Fruit fly (Drosophila melanogaster) whole organism, embryonic: ENCODE data around the gene Reg-2.

ENCODE experiments used
- Ada2b ChIP-seq: fragments of 200-800 bp; sonication (Bioruptor generic); IDR thresholded peaks from 2 replicates; pipeline ENCODE4 v1.3.6; 2022; ENCODE audit warnings: missing biosample characterization, missing genetic modification characterization
- Blimp-1 ChIP-seq: fragments of 200-800 bp; sonication (Bioruptor generic); optimal IDR thresholded peaks from 3 replicates; lab custom pipeline; 2018; ENCODE audit warnings: missing biosample characterization, missing genetic modification characterization, mild to moderate bottlenecking, moderate library complexity, missing genetic modification reagents
- CG1024 ChIP-seq: fragments of 200-800 bp; sonication (Bioruptor generic); IDR thresholded peaks from 2 replicates; pipeline ENCODE4 v1.3.6; 2022; ENCODE audit warnings: missing biosample characterization, missing genetic modification characterization
- CG10565 ChIP-seq: fragments of 200-800 bp; sonication (Bioruptor generic); optimal IDR thresholded peaks from 3 replicates; lab custom pipeline; 2016; ENCODE audit warnings: missing biosample characterization, mild to moderate bottlenecking, missing genetic modification characterization
- CG12219 ChIP-seq: fragments of 200-800 bp; sonication (Bioruptor generic); optimal IDR thresholded peaks from 3 replicates; lab custom pipeline; 2018; ENCODE audit warnings: missing biosample characterization, mild to moderate bottlenecking, missing genetic modification characterization
- CG15073 ChIP-seq: fragments of 200-800 bp; sonication (Bioruptor generic); optimal IDR thresholded peaks from 2 replicates; lab custom pipeline; 2016; ENCODE audit warnings: missing biosample characterization, missing genetic modification characterization
- CG16813 ChIP-seq: fragments of 200-800 bp; sonication (Bioruptor generic); IDR thresholded peaks from 3 replicates; pipeline ENCODE4 v1.3.6; 2022; ENCODE audit warnings: missing biosample characterization, missing genetic modification characterization; ENCODE audit not compliant: partially characterized antibody
- CG17802 ChIP-seq: fragments of 200-800 bp; sonication (Bioruptor generic); optimal IDR thresholded peaks from 2 replicates; lab custom pipeline; 2018; ENCODE audit warnings: missing biosample characterization, mild to moderate bottlenecking, missing genetic modification characterization, moderate library complexity
- CG18011 ChIP-seq: fragments of 200-800 bp; sonication (Bioruptor generic); optimal IDR thresholded peaks from 2 replicates; lab custom pipeline; 2017; ENCODE audit warnings: missing biosample characterization, missing genetic modification characterization, mild to moderate bottlenecking, moderate library complexity, missing genotype
- CG30431 ChIP-seq: fragments of 200-800 bp; sonication (Bioruptor generic); optimal IDR thresholded peaks from 2 replicates; lab custom pipeline; 2017; ENCODE audit warnings: missing biosample characterization, missing genetic modification characterization
- CG31365 ChIP-seq: fragments of 200-800 bp; sonication (Bioruptor generic); optimal IDR thresholded peaks from 2 replicates; lab custom pipeline; 2018; ENCODE audit warnings: missing biosample characterization, mild to moderate bottlenecking, missing genetic modification characterization
- CG3838 ChIP-seq: fragments of 200-800 bp; sonication (Bioruptor generic); optimal IDR thresholded peaks from 3 replicates; lab custom pipeline; 2016; ENCODE audit warnings: missing biosample characterization, missing genetic modification characterization
- CG42726 ChIP-seq: fragments of 200-800 bp; sonication (Bioruptor generic); IDR thresholded peaks from 2 replicates; pipeline ENCODE4 v1.3.6; 2022; ENCODE audit warnings: missing biosample characterization, missing genetic modification characterization; ENCODE audit not compliant: partially characterized antibody
- CG5180 ChIP-seq: fragments of 200-800 bp; sonication (Bioruptor generic); optimal IDR thresholded peaks from 3 replicates; lab custom pipeline; 2017; ENCODE audit warnings: missing biosample characterization, missing genetic modification characterization, mild to moderate bottlenecking, moderate library complexity, missing genetic modification reagents
- CG6813 ChIP-seq: fragments of 200-800 bp; sonication (Bioruptor generic); optimal IDR thresholded peaks from 2 replicates; lab custom pipeline; 2017; ENCODE audit warnings: missing biosample characterization, missing genetic modification characterization, mild to moderate bottlenecking, moderate library complexity, missing genetic modification reagents
- CG8281 ChIP-seq: fragments of 200-800 bp; sonication (Bioruptor generic); optimal IDR thresholded peaks from 2 replicates; lab custom pipeline; 2018; ENCODE audit warnings: missing biosample characterization, mild to moderate bottlenecking, missing genetic modification characterization, moderate library complexity
- CG8290 ChIP-seq, 3 experiments: fragments of 200-800 bp; sonication (Bioruptor generic); optimal IDR thresholded peaks; 2 replicates each; lab custom pipeline; 2016 to 2019; ENCODE audit warnings: missing biosample characterization in 3 of 3, missing genetic modification characterization in 3 of 3, mild to moderate bottlenecking in 2 of 3, moderate library complexity in 1 of 3
- CG8359 ChIP-seq: fragments of 200-800 bp; sonication (Bioruptor generic); optimal IDR thresholded peaks from 2 replicates; lab custom pipeline; 2017; ENCODE audit warnings: missing biosample characterization, mild to moderate bottlenecking, missing genetic modification characterization, borderline replicate concordance
- CG9215 ChIP-seq: fragments of 200-800 bp; sonication (Bioruptor generic); IDR thresholded peaks from 2 replicates; pipeline ENCODE4 v1.3.6; 2022; ENCODE audit warnings: missing biosample characterization, missing genetic modification characterization
- Dad ChIP-seq: fragments of 200-800 bp; sonication (Bioruptor generic); optimal IDR thresholded peaks from 3 replicates; lab custom pipeline; 2016; ENCODE audit warnings: missing biosample characterization, missing genetic modification characterization
- Dek ChIP-seq: fragments of 200-800 bp; sonication (Bioruptor generic); optimal IDR thresholded peaks from 3 replicates; lab custom pipeline; 2019; ENCODE audit warnings: missing biosample characterization, mild to moderate bottlenecking, missing genetic modification characterization, moderate library complexity
- Dip3 ChIP-seq: fragments of 200-800 bp; sonication (Bioruptor generic); optimal IDR thresholded peaks from 3 replicates; lab custom pipeline; 2016; ENCODE audit warnings: missing biosample characterization, missing genetic modification characterization
- ERR ChIP-seq: fragments of 200-800 bp; sonication (Bioruptor generic); optimal IDR thresholded peaks from 2 replicates; lab custom pipeline; 2016; ENCODE audit warnings: missing biosample characterization, missing genetic modification characterization
- Hr39 ChIP-seq: fragments of >200 bp; optimal IDR thresholded peaks from 2 replicates; lab custom pipeline; 2017
- Max ChIP-seq: fragments of 200-800 bp; sonication (Bioruptor generic); optimal IDR thresholded peaks from 2 replicates; lab custom pipeline; 2016; ENCODE audit warnings: missing biosample characterization, mild to moderate bottlenecking, missing genetic modification characterization
- Mes4 ChIP-seq: fragments of 200-800 bp; sonication (Bioruptor generic); optimal IDR thresholded peaks from 2 replicates; lab custom pipeline; 2016; ENCODE audit warnings: missing biosample characterization, missing genetic modification characterization
- Nf-YA ChIP-seq: fragments of 200-800 bp; sonication (Bioruptor generic); IDR thresholded peaks from 2 replicates; pipeline ENCODE4 v1.3.6; 2022; ENCODE audit warnings: missing biosample characterization, missing genetic modification characterization
- Sox102F ChIP-seq: fragments of 200-800 bp; sonication (Bioruptor generic); optimal IDR thresholded peaks from 2 replicates; lab custom pipeline; 2018; ENCODE audit warnings: missing biosample characterization, mild to moderate bottlenecking, missing genetic modification characterization, moderate library complexity
- Ssrp ChIP-seq: fragments of 200-800 bp; sonication (Bioruptor generic); optimal IDR thresholded peaks from 2 replicates; lab custom pipeline; 2018; ENCODE audit warnings: missing biosample characterization, mild to moderate bottlenecking, missing genetic modification characterization, moderate library complexity
- ac ChIP-seq: fragments of 200-800 bp; sonication (Bioruptor generic); optimal IDR thresholded peaks from 3 replicates; lab custom pipeline; 2017; ENCODE audit warnings: missing biosample characterization, mild to moderate bottlenecking, missing genetic modification characterization
- ash1 ChIP-seq: fragments of 200-800 bp; sonication (Bioruptor generic); optimal IDR thresholded peaks from 2 replicates; lab custom pipeline; 2018; ENCODE audit warnings: missing biosample characterization, mild to moderate bottlenecking, missing genetic modification characterization
- btn ChIP-seq: fragments of 200-800 bp; sonication (Bioruptor generic); optimal IDR thresholded peaks from 2 replicates; lab custom pipeline; 2016; ENCODE audit warnings: missing biosample characterization, missing genetic modification characterization
- danr ChIP-seq: fragments of 200-800 bp; sonication (Bioruptor generic); IDR thresholded peaks from 2 replicates; pipeline ENCODE4 v1.3.6; 2022; ENCODE audit warnings: missing biosample characterization, missing genetic modification characterization
- emc ChIP-seq: fragments of 200-800 bp; sonication (Bioruptor generic); optimal IDR thresholded peaks from 2 replicates; lab custom pipeline; 2016; ENCODE audit warnings: missing biosample characterization, missing genetic modification characterization
- en ChIP-seq: fragments of 200-800 bp; sonication (Bioruptor generic); optimal IDR thresholded peaks from 2 replicates; lab custom pipeline; 2016; ENCODE audit warnings: missing biosample characterization, missing genetic modification characterization
- exex ChIP-seq: fragments of 200-800 bp; sonication (Bioruptor generic); optimal IDR thresholded peaks from 4 replicates; lab custom pipeline; 2018; ENCODE audit warnings: missing biosample characterization, mild to moderate bottlenecking, missing genetic modification characterization, moderate library complexity
- ftz-f1 ChIP-seq: fragments of 200-800 bp; sonication (Bioruptor generic); optimal IDR thresholded peaks from 2 replicates; lab custom pipeline; 2016; ENCODE audit warnings: missing biosample characterization, missing genetic modification characterization
- hbn ChIP-seq: fragments of 200-800 bp; sonication (Bioruptor generic); IDR thresholded peaks from 2 replicates; pipeline ENCODE4 v1.3.6; 2022; ENCODE audit warnings: missing biosample characterization, missing genetic modification characterization; ENCODE audit not compliant: partially characterized antibody
- jigr1 ChIP-seq: fragments of 200-800 bp; sonication (Bioruptor generic); IDR thresholded peaks from 3 replicates; pipeline ENCODE4 v1.3.6; 2022; ENCODE audit warnings: missing biosample characterization, missing genetic modification characterization
- ken ChIP-seq: fragments of 200-800 bp; sonication (Bioruptor generic); IDR thresholded peaks from 3 replicates; pipeline ENCODE4 v1.3.6; 2022; ENCODE audit warnings: missing biosample characterization, missing genetic modification characterization
- mam ChIP-seq: fragments of 200-800 bp; sonication (Bioruptor generic); optimal IDR thresholded peaks from 3 replicates; lab custom pipeline; 2016; ENCODE audit warnings: missing biosample characterization, missing genetic modification characterization
- p53 ChIP-seq: fragments of 200-800 bp; sonication (Bioruptor generic); optimal IDR thresholded peaks from 2 replicates; lab custom pipeline; 2016; ENCODE audit warnings: missing biosample characterization, missing genetic modification characterization
- salm ChIP-seq: fragments of 200-800 bp; sonication (Bioruptor generic); optimal IDR thresholded peaks from 2 replicates; lab custom pipeline; 2018; ENCODE audit warnings: missing biosample characterization, mild to moderate bottlenecking, missing genetic modification characterization
- shn ChIP-seq: fragments of 200-800 bp; sonication (Bioruptor generic); optimal IDR thresholded peaks from 3 replicates; lab custom pipeline; 2016; ENCODE audit warnings: missing biosample characterization, missing genetic modification characterization
- sob ChIP-seq: fragments of 200-800 bp; sonication (Bioruptor generic); IDR thresholded peaks from 2 replicates; pipeline ENCODE4 v1.3.6; 2022; ENCODE audit warnings: missing biosample characterization, missing genetic modification characterization
- tna ChIP-seq: fragments of 200-800 bp; sonication (Bioruptor generic); IDR thresholded peaks from 2 replicates; pipeline ENCODE4 v1.3.6; 2022; ENCODE audit warnings: missing biosample characterization, missing genetic modification characterization; ENCODE audit not compliant: partially characterized antibody
- vfl ChIP-seq: fragments of 200-800 bp; sonication (Bioruptor generic); optimal IDR thresholded peaks from 2 replicates; lab custom pipeline; 2016; ENCODE audit warnings: missing biosample characterization, missing genetic modification characterization

The Reg-2 gene

dm6 chr3L:621097-621967 is 15.0 kb upstream of the Reg-2 start (continued):
- TF ChIP-seq CG31365 (peak; percentile 19), Ssrp (peak; percentile 85), Max (GFP tag; lab: Kevin White, UChicago) (peak; percentile 67), danr (GFP tag; lab: Robert Waterston, UW) (no peak), en (GFP tag; lab: Kevin White, UChicago) (peak; percentile 29), exex (tag; lab: Kevin White, UChicago) (no peak), CG15073 (GFP tag; lab: Kevin White, UChicago) (no peak), hbn (GFP tag; lab: Robert Waterston, UW) (no peak), CG16813 (GFP tag; lab: Robert Waterston, UW) (no peak), Dip3 (GFP tag; lab: Kevin White, UChicago) (no peak), CG42726 (GFP tag; lab: Robert Waterston, UW) (no peak), CG9215 (GFP tag; lab: Robert Waterston, UW) (no peak; the same call in 1 of the 2 replicates), Dad (GFP tag; lab: Kevin White, UChicago) (peak; percentile 49), CG30431 (GFP tag; lab: Kevin White, UChicago) (peak; percentile 85), Sox102F (peak; percentile 70), CG8359 (peak; percentile 85), CG17802 (peak; percentile 31), ftz-f1 (GFP tag; lab: Kevin White, UChicago) (no peak), CG3838 (GFP tag; lab: Kevin White, UChicago) (peak; percentile 35), Mes4 (peak; percentile 71), Hr39 (lab: Kevin White, UChicago) (no peak), sob (GFP tag; lab: Robert Waterston, UW) (peak; percentile 60; the same call in 1 of the 2 replicates), CG5180 (GFP tag; lab: Kevin White, UChicago) (peak; percentile 34), ken (GFP tag; lab: Robert Waterston, UW) (peak; percentile 69; the same call in 2 of the 3 replicates), CG1024 (GFP tag; lab: Robert Waterston, UW) (peak; percentile 44; the same call in 1 of the 2 replicates), btn (peak; percentile 55), CG8290 (GFP tag; optimal IDR thresholded peaks at IDR 0.05; lab: Kevin White, UChicago) (peak; percentile 82), CG8290 (tag; optimal IDR thresholded peaks at IDR 0.05; lab: Kevin White, UChicago) (peak; percentile 37 to 80), ERR (GFP tag; lab: Kevin White, UChicago) (no peak), Nf-YA (GFP tag; lab: Robert Waterston, UW) (no peak), Blimp-1 (peak; percentile 82), shn (GFP tag; lab: Kevin White, UChicago) (peak; percentile 35), CG6813 (GFP tag; lab: Kevin White, UChicago) (peak; percentile 78), emc (GFP tag; lab: Kevin White, UChicago) (no peak), tna (GFP tag; lab: Robert Waterston, UW) (no peak), CG8281 (tag; lab: Kevin White, UChicago) (peak; percentile 46), ash1 (no peak), salm (tag; lab: Kevin White, UChicago) (peak; percentile 72), CG12219 (GFP tag; lab: Kevin White, UChicago) (peak; percentile 81), jigr1 (GFP tag; lab: Robert Waterston, UW) (peak; percentile 54; the same call in 1 of the 3 replicates), mam (GFP tag; lab: Kevin White, UChicago) (no peak), p53 (GFP tag; lab: Kevin White, UChicago) (no peak), Dek (no peak), vfl (peak; percentile 35), Ada2b (GFP tag; lab: Robert Waterston, UW) (no peak), CG18011 (GFP tag; lab: Kevin White, UChicago) (no peak), CG10565 (GFP tag; lab: Kevin White, UChicago) (peak; percentile 47), ac (peak; percentile 97)
